Worm (Caenorhabditis elegans) whole organism, L1 larva: ENCODE results near the gene F56C3.8.
"Not testable (repeated sequence)": the region's sequence is repeated elsewhere in the genome, so short reads cannot be mapped to it uniquely, and the experiment has no call there.

ENCODE experiments used
- C16A3.4 ChIP-seq: fragments of 150-350 bp; optimal IDR thresholded peaks from 2 replicates; lab custom pipeline; 2014; ENCODE audit warnings: missing biosample characterization, missing genetic modification characterization
- C34B4.2 ChIP-seq: sonication (generic microtip); optimal IDR thresholded peaks from 2 replicates; lab custom pipeline; 2017; ENCODE audit warnings: mild to moderate bottlenecking, missing genetic modification characterization, missing compliant biosample characterization
- Y116A8C.19 ChIP-seq: sonication (generic microtip); optimal IDR thresholded peaks from 2 replicates; lab custom pipeline; 2016; ENCODE audit warnings: missing compliant biosample characterization, missing genetic modification characterization, borderline replicate concordance
- alr-1 ChIP-seq: fragments of 200-800 bp; sonication (Bioruptor generic); optimal IDR thresholded peaks from 2 replicates; lab custom pipeline; 2018; ENCODE audit warnings: borderline replicate concordance, mild to moderate bottlenecking, missing genetic modification characterization, missing compliant biosample characterization
- aly-2 ChIP-seq: fragments of 150-350 bp; optimal IDR thresholded peaks from 2 replicates; lab custom pipeline; 2014; ENCODE audit warnings: missing biosample characterization, missing genetic modification characterization
- blmp-1 ChIP-seq: fragments of 150-350 bp; optimal IDR thresholded peaks from 2 replicates; lab custom pipeline; 2014; ENCODE audit warnings: missing biosample characterization, missing genetic modification characterization
- ceh-8 ChIP-seq: fragments of 200-800 bp; sonication (Bioruptor generic); optimal IDR thresholded peaks from 2 replicates; lab custom pipeline; 2018; ENCODE audit warnings: mild to moderate bottlenecking, missing genetic modification characterization, moderate library complexity, missing compliant biosample characterization
- ceh-82 ChIP-seq, 3 experiments: fragments of 150-350 bp in 1 of 3; sonication (generic microtip) in 2 of 3; optimal IDR thresholded peaks; 2 replicates each; lab custom pipeline; 2014 to 2017; ENCODE audit warnings: missing biosample characterization in 3 of 3, missing genetic modification characterization in 3 of 3
- dsc-1 ChIP-seq: sonication (generic microtip); optimal IDR thresholded peaks from 2 replicates; lab custom pipeline; 2016; ENCODE audit warnings: mild to moderate bottlenecking, missing genetic modification characterization, missing compliant biosample characterization
- efl-1 ChIP-seq, 4 experiments: fragments of 150-350 bp; optimal IDR thresholded peaks in 3 of 4; peaks in 1 of 4; 1 replicate in 1 of 4; 2 replicates in 3 of 4; lab custom pipeline; 2014; ENCODE audit warnings: missing biosample characterization in 2 of 4, missing genetic modification characterization in 2 of 4, missing genetic modification reagents in 2 of 4
- egl-27 ChIP-seq, 2 experiments: fragments of 150-350 bp in 1 of 2; sonication (generic microtip); optimal IDR thresholded peaks; 3 replicates each; lab custom pipeline; 2017 to 2018; ENCODE audit warnings: missing biosample characterization in 2 of 2, missing genetic modification characterization in 2 of 2, missing genetic modification reagents in 2 of 2
- elt-2 ChIP-seq: sonication (generic microtip); optimal IDR thresholded peaks from 2 replicates; lab custom pipeline; 2016; ENCODE audit warnings: missing genetic modification characterization, mild to moderate bottlenecking, inconsistent platforms, missing compliant biosample characterization, missing genetic modification reagents
- elt-3 ChIP-seq, 6 experiments: fragments of 150-350 bp in 1 of 6; sonication (generic microtip); optimal IDR thresholded peaks; 2 replicates each; lab custom pipeline; 2017 to 2018; ENCODE audit warnings: missing biosample characterization in 6 of 6, missing genetic modification characterization in 6 of 6, inconsistent platforms in 1 of 6
- ets-5 ChIP-seq: fragments of 200-800 bp; sonication (Bioruptor generic); IDR thresholded peaks from 2 replicates; pipeline ENCODE4 v1.3.6; 2022; ENCODE audit warnings: missing genetic modification characterization, missing compliant biosample characterization
- fkh-10 ChIP-seq: sonication (generic microtip); optimal IDR thresholded peaks from 2 replicates; lab custom pipeline; 2017; ENCODE audit warnings: missing biosample characterization, missing genetic modification reagents, missing genetic modification characterization
- fkh-8 ChIP-seq: sonication (generic microtip); optimal IDR thresholded peaks from 2 replicates; lab custom pipeline; 2016; ENCODE audit warnings: mild to moderate bottlenecking, missing genetic modification characterization, missing compliant biosample characterization
- hlh-17 ChIP-seq: fragments of 200-800 bp; sonication (Bioruptor generic); optimal IDR thresholded peaks from 2 replicates; lab custom pipeline; 2018; ENCODE audit warnings: missing genetic modification characterization, mild to moderate bottlenecking, missing compliant biosample characterization, moderate library complexity, borderline replicate concordance
- irx-1 ChIP-seq: sonication (generic microtip); optimal IDR thresholded peaks from 2 replicates; lab custom pipeline; 2016; ENCODE audit warnings: missing genetic modification characterization, missing compliant biosample characterization
- lin-35 ChIP-seq, 2 experiments: fragments of 150-350 bp; optimal IDR thresholded peaks; 2 replicates each; lab custom pipeline; 2014; ENCODE audit warnings: missing biosample characterization in 2 of 2, missing genetic modification characterization in 2 of 2, missing genetic modification reagents in 2 of 2
- lin-39 ChIP-seq: fragments of 150-350 bp; optimal IDR thresholded peaks from 2 replicates; lab custom pipeline; 2014; ENCODE audit warnings: missing biosample characterization, missing genetic modification reagents, missing genetic modification characterization
- lsy-2 ChIP-seq, 2 experiments: fragments of 150-350 bp; optimal IDR thresholded peaks; 2 replicates each; lab custom pipeline; 2014; ENCODE audit warnings: missing biosample characterization in 2 of 2, missing genetic modification characterization in 2 of 2
- mdl-1 ChIP-seq, 2 experiments: fragments of 150-350 bp; optimal IDR thresholded peaks; 2 replicates each; lab custom pipeline; 2014 to 2017; ENCODE audit warnings: missing biosample characterization in 2 of 2, missing genetic modification characterization in 2 of 2, inconsistent platforms in 1 of 2
- mef-2 ChIP-seq: fragments of 150-350 bp; optimal IDR thresholded peaks from 2 replicates; lab custom pipeline; 2014; ENCODE audit warnings: missing biosample characterization, missing genetic modification characterization
- mep-1 ChIP-seq: fragments of 150-350 bp; optimal IDR thresholded peaks from 2 replicates; lab custom pipeline; 2014; ENCODE audit warnings: missing biosample characterization, missing genetic modification characterization
- nhr-47 ChIP-seq: sonication (generic microtip); optimal IDR thresholded peaks from 2 replicates; lab custom pipeline; 2016; ENCODE audit warnings: mild to moderate bottlenecking, missing genetic modification characterization, moderate library complexity, missing compliant biosample characterization
- nhr-76 ChIP-seq: sonication (generic microtip); optimal IDR thresholded peaks from 2 replicates; lab custom pipeline; 2017; ENCODE audit warnings: missing biosample characterization, missing genetic modification characterization
- nhr-77 ChIP-seq: fragments of 150-350 bp; optimal IDR thresholded peaks from 2 replicates; lab custom pipeline; 2014; ENCODE audit warnings: missing biosample characterization, missing genetic modification characterization
- nhr-85 ChIP-seq: sonication (generic microtip); peaks from one replicate; lab custom pipeline; 2016; ENCODE audit warnings: missing genetic modification characterization, inconsistent platforms, missing compliant biosample characterization
- pqm-1 ChIP-seq: sonication (generic microtip); optimal IDR thresholded peaks from 3 replicates; lab custom pipeline; 2017; ENCODE audit warnings: missing biosample characterization, missing genetic modification characterization
- rnt-1 ChIP-seq: sonication (generic microtip); optimal IDR thresholded peaks from 2 replicates; lab custom pipeline; 2016; ENCODE audit warnings: mild to moderate bottlenecking, missing genetic modification characterization, moderate library complexity, missing compliant biosample characterization
- skn-1 ChIP-seq: fragments of 150-350 bp; optimal IDR thresholded peaks from 2 replicates; lab custom pipeline; 2014; ENCODE audit warnings: missing biosample characterization, missing genetic modification characterization
- snu-23 ChIP-seq: sonication (generic microtip); optimal IDR thresholded peaks from 2 replicates; lab custom pipeline; 2016; ENCODE audit warnings: missing genetic modification characterization, missing compliant biosample characterization
- sup-37 ChIP-seq: fragments of 200-800 bp; sonication (Bioruptor generic); optimal IDR thresholded peaks from 2 replicates; lab custom pipeline; 2018; ENCODE audit warnings: mild to moderate bottlenecking, missing genetic modification characterization, missing compliant biosample characterization
- swsn-7 ChIP-seq: sonication (generic microtip); optimal IDR thresholded peaks from 2 replicates; lab custom pipeline; 2016; ENCODE audit warnings: missing genetic modification characterization, missing compliant biosample characterization
- unc-30 ChIP-seq: sonication (generic microtip); optimal IDR thresholded peaks from 2 replicates; lab custom pipeline; 2017; ENCODE audit warnings: missing biosample characterization, missing genetic modification characterization
- vab-15 ChIP-seq: sonication (generic microtip); optimal IDR thresholded peaks from 2 replicates; lab custom pipeline; 2017; ENCODE audit warnings: missing genotype, mild to moderate bottlenecking, missing genetic modification characterization, missing compliant biosample characterization
- zag-1 ChIP-seq: fragments of 150-350 bp; optimal IDR thresholded peaks from 2 replicates; lab custom pipeline; 2014; ENCODE audit warnings: missing biosample characterization, missing genetic modification characterization

F56C3.8 gene

ce11 chrX:1384538-1384937 is at the start of gene F56C3.8:
F56C3.8 (minus strand) TSS chrX:1384638.
- TF ChIP-seq lsy-2 (tag; optimal IDR thresholded peaks at IDR 0.05; lab: Kevin White, UChicago) (no peak), lin-39 (tag; lab: Kevin White, UChicago) (no peak), fkh-10 (GFP tag; lab: Kevin White, UChicago) (no peak), unc-30 (no peak), nhr-85 (tag; lab: Kevin White, UChicago) (no peak), Y116A8C.19 (no peak), C34B4.2 (tag; lab: Kevin White, UChicago) (no peak), dsc-1 (no peak), nhr-76 (tag; lab: Kevin White, UChicago) (no peak), pqm-1 (tag; lab: Kevin White, UChicago) (no peak), zag-1 (no peak)

ce11 chrX:1430707-1431106 is 46.3 kb upstream of the F56C3.8 start, which contains the start of gene F19G12.1:
F19G12.1 (plus strand) TSS chrX:1431007.
- TF ChIP-seq vab-15; ets-5 (GFP tag; lab: Robert Waterston, UW); nhr-77: not testable (repeated sequence)

ce11 chrX:1426425-1426824 is 42.0 kb upstream of the F56C3.8 start, which contains the start of gene F19G12.11:
F19G12.11 (minus strand) TSS chrX:1426525.
- TF ChIP-seq nhr-47 = no peak
- no peak for TF ChIP-seq hlh-17 (GFP tag; lab: Kevin White, UChicago)
- no peak for TF ChIP-seq ets-5 (GFP tag; lab: Robert Waterston, UW)
- no peak for TF ChIP-seq irx-1 (tag; lab: Kevin White, UChicago)
- TF ChIP-seq alr-1 (tag; lab: Kevin White, UChicago) = no peak
- no peak for TF ChIP-seq nhr-76 (tag; lab: Kevin White, UChicago)

DNA sequence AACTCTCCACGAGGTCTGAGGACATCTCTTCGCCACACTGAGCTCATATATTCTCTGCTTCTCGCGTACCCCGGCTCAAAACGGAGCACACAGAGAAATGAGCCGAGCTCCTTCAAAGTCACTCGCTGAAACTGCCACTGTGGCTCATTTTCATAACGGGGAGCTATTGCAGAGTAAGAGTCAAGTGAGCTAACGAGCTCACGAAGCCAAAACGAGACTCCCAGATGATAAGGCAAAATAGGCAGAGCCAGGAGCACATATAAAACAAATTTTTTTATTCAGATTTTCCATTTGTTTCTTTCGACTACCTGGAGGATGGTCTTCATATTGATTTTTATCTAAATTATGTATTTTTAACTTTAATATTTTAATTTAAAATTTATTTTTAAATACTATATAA is 40.1 kb upstream of the F56C3.8 start, which contains the start of gene F19G12.3:
F19G12.3 (plus strand) TSS at position 301 of the 400 bp plus-strand sequence.
- no peak for TF ChIP-seq mef-2 (tag; lab: Kevin White, UChicago)
- peak; percentile 7 for TF ChIP-seq fkh-8
- TF ChIP-seq ceh-8 (GFP tag; lab: Kevin White, UChicago) = no peak
- no peak for TF ChIP-seq C16A3.4 (tag; lab: Kevin White, UChicago)
- no peak for TF ChIP-seq sup-37
- peak; percentile 42 for TF ChIP-seq skn-1 (tag; lab: Kevin White, UChicago)
- no peak for TF ChIP-seq efl-1 (optimal IDR thresholded peaks at IDR 0.05; lab: Kevin White, UChicago)
- TF ChIP-seq efl-1 (GFP tag; optimal IDR thresholded peaks at IDR 0.05 in 1 of 2; lab: Kevin White, UChicago) = no peak
- TF ChIP-seq egl-27 (tag; optimal IDR thresholded peaks at IDR 0.05; lab: Kevin White, UChicago) = no peak
- no peak for TF ChIP-seq ceh-82 (tag; optimal IDR thresholded peaks at IDR 0.05; lab: Kevin White, UChicago)
- TF ChIP-seq swsn-7 (tag; lab: Kevin White, UChicago) = no peak
- no peak for TF ChIP-seq vab-15
- TF ChIP-seq aly-2 = no peak
- TF ChIP-seq C34B4.2 (tag; lab: Kevin White, UChicago) = no peak
- TF ChIP-seq, all 84 proteins: peak for 2

ce11 chrX:1420524-1420923 is 36.1 kb upstream of the F56C3.8 start:
- TF ChIP-seq elt-3 (tag; optimal IDR thresholded peaks at IDR 0.05; lab: Kevin White, UChicago) (peak in 1 of 6 experiments; percentile 30), skn-1 (tag; lab: Kevin White, UChicago) (peak; percentile 100), mep-1 (tag; lab: Kevin White, UChicago) (no peak)

ce11 chrX:1419163-1419696 is 34.8 kb upstream of the F56C3.8 start, which contains the start of gene F19G12.9:
F19G12.9 (plus strand) TSS chrX:1419213.
- peak; percentile 20 for TF ChIP-seq blmp-1 (tag; lab: Kevin White, UChicago)
- TF ChIP-seq elt-2 = peak; percentile 7
- TF ChIP-seq rnt-1 (tag; lab: Kevin White, UChicago) = peak; percentile 29
- TF ChIP-seq mdl-1 (tag; optimal IDR thresholded peaks at IDR 0.05; lab: Kevin White, UChicago) = no peak
- TF ChIP-seq lin-35 (GFP tag; optimal IDR thresholded peaks at IDR 0.05; lab: Kevin White, UChicago) = peak in 1 of 2 experiments; percentile 54
- no peak for TF ChIP-seq snu-23 (GFP tag; lab: Kevin White, UChicago)
- peak; percentile 96 for TF ChIP-seq skn-1 (tag; lab: Kevin White, UChicago)
